Fruit fly (Drosophila melanogaster): ENCODE data around the gene CG32295.

The CG32295 gene

DNA sequence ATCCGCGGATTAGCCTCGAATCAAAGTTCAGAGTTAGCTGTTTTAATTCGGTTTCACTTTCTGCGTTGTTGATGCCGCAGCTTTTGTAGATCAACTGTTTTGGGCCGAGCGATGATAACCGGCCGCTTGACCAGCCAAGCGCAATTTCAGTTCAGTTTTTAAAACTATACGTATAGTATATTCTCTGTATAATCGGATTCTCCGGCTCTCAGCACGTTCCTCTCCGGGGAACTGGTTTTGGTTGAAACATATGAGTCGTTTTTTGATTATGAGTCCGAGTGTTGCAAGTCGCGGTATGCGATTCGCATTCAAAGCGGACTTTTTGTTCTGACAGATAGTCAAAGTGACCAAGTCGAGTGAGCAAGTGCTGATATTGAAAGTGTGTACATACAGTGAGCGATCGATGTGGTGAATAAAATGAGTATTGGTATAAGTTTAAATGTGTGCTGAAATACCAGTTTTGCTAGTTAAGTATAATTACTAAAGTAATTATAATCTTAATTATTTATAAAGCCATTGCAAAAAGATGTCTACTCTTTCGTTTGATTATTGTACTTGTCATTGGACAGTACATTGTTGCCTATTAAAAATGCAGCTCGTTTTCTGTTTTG is 48.3 kb downstream of the CG32295 start, which contains the start of gene Cyp4d20:
Gene Cyp4d20 (minus strand): TSS at position 100 of the 611 bp plus-strand sequence.
- no peak for TF ChIP-seq CG13204 (GFP tag; optimal IDR thresholded peaks at IDR 0.05)
- TF ChIP-seq CG10348 (GFP tag; IDR thresholded peaks at IDR 0.05) = no peak
- TF ChIP-seq Pif1A (GFP tag; optimal IDR thresholded peaks at IDR 0.05) = no peak
- TF ChIP-seq CG14655 (GFP tag; optimal IDR thresholded peaks at IDR 0.05) = peak; percentile 1
- TF ChIP-seq CG32121 (GFP tag; IDR thresholded peaks at IDR 0.05) = peak; percentile 45; the same call in 1 of the 2 replicates
- TF ChIP-seq Ets98B (GFP tag; IDR thresholded peaks at IDR 0.05) = peak; percentile 77
- peak; percentile 3 for TF ChIP-seq EcR (GFP tag; optimal IDR thresholded peaks at IDR 0.05)
- TF ChIP-seq D1 (tag; optimal IDR thresholded peaks at IDR 0.05) = no peak
- no peak for TF ChIP-seq Snoo (tag; optimal IDR thresholded peaks at IDR 0.05)
- TF ChIP-seq CG4496 (GFP tag; IDR thresholded peaks at IDR 0.05) = peak; percentile 62; the same call in 2 of the 3 replicates
- peak; percentile 39 for TF ChIP-seq CG17806 (tag; optimal IDR thresholded peaks at IDR 0.05)
- no peak for TF ChIP-seq gl (tag; optimal IDR thresholded peaks at IDR 0.05)
- TF ChIP-seq CG9948 (tag; optimal IDR thresholded peaks at IDR 0.05) = no peak
- peak; percentile 60 for TF ChIP-seq CG8159 (tag; optimal IDR thresholded peaks at IDR 0.05)
- no peak for TF ChIP-seq CG8301 (tag; optimal IDR thresholded peaks at IDR 0.05)
- TF ChIP-seq rn (GFP tag; IDR thresholded peaks at IDR 0.05) = no peak
- peak; percentile 51; the same call in 1 of the 2 replicates for TF ChIP-seq CG12605 (GFP tag; IDR thresholded peaks at IDR 0.05)
- peak; percentile 22 for TF ChIP-seq CG15710 (tag; optimal IDR thresholded peaks at IDR 0.05)
- no peak for TF ChIP-seq fd96Ca (GFP tag; IDR thresholded peaks at IDR 0.05)
- no peak for TF ChIP-seq Pif1B (GFP tag; optimal IDR thresholded peaks at IDR 0.05)
- no peak for TF ChIP-seq CG34367 (tag; optimal IDR thresholded peaks at IDR 0.05)

- TF ChIP-seq CG4496 (GFP tag; IDR thresholded peaks at IDR 0.05) (no peak), CG13204 (GFP tag; optimal IDR thresholded peaks at IDR 0.05) (no peak), Ets98B (GFP tag; IDR thresholded peaks at IDR 0.05) (no peak), Snoo (tag; optimal IDR thresholded peaks at IDR 0.05) (no peak), CG14655 (GFP tag; optimal IDR thresholded peaks at IDR 0.05) (no peak)
Measured at dm6 chr3L:2476941-2477340, 49.8 kb downstream of the CG32295 start.
